Fruit fly (Drosophila melanogaster) whole organism, adult: Measurements from ENCODE around the gene Kebab.
A peak's percentile ranks its signal among the peaks of the same experiment; 100 is the strongest.

Experiments
- CG11617 ChIP-seq: fragments of 200-800 bp; sonication (Bioruptor generic); optimal IDR thresholded peaks from 2 replicates; lab custom pipeline; 2017; ENCODE audit warnings: mild to moderate bottlenecking, missing biosample characterization, missing genetic modification reagents, missing genetic modification characterization
- CG1620 ChIP-seq: fragments of 200-800 bp; sonication (Bioruptor generic); optimal IDR thresholded peaks from 2 replicates; lab custom pipeline; 2016; ENCODE audit warnings: missing biosample characterization, missing genetic modification characterization
- CG33017 ChIP-seq: fragments of 200-800 bp; sonication (Bioruptor generic); optimal IDR thresholded peaks from 2 replicates; lab custom pipeline; 2018; ENCODE audit warnings: missing biosample characterization, mild to moderate bottlenecking, missing genetic modification characterization, moderate library complexity
- CG7101 ChIP-seq: fragments of 200-800 bp; sonication (Bioruptor generic); optimal IDR thresholded peaks from 2 replicates; lab custom pipeline; 2018; ENCODE audit warnings: missing biosample characterization, mild to moderate bottlenecking, missing genetic modification characterization, moderate library complexity
- Clk ChIP-seq: fragments of 200-800 bp; sonication (Bioruptor generic); optimal IDR thresholded peaks from 2 replicates; lab custom pipeline; 2017; ENCODE audit warnings: missing biosample characterization, missing genetic modification characterization
- Hr96 ChIP-seq: fragments of 200-800 bp; sonication (Bioruptor generic); optimal IDR thresholded peaks from 2 replicates; lab custom pipeline; 2016; ENCODE audit warnings: missing biosample characterization, missing genetic modification characterization
- bab1 ChIP-seq: fragments of 200-800 bp; sonication (Bioruptor generic); optimal IDR thresholded peaks from 3 replicates; lab custom pipeline; 2019; ENCODE audit warnings: missing biosample characterization, mild to moderate bottlenecking, missing genetic modification characterization, moderate library complexity
- cnc ChIP-seq, 2 experiments: fragments of >200 bp; optimal IDR thresholded peaks; 2 replicates each; lab custom pipeline; 2017
- kay ChIP-seq: fragments of 200-800 bp; sonication (Bioruptor generic); peaks from one replicate; lab custom pipeline; 2016; ENCODE audit warnings: missing biosample characterization, missing genetic modification characterization, borderline replicate concordance
- ovo ChIP-seq: fragments of 200-800 bp; sonication (Bioruptor generic); optimal IDR thresholded peaks from 2 replicates; lab custom pipeline; 2016; ENCODE audit warnings: missing biosample characterization, missing genetic modification characterization
- tj ChIP-seq: fragments of 200-800 bp; sonication (Bioruptor generic); optimal IDR thresholded peaks from 3 replicates; lab custom pipeline; 2017; ENCODE audit warnings: missing biosample characterization, mild to moderate bottlenecking, missing genetic modification characterization, moderate library complexity
- toe ChIP-seq: fragments of 200-800 bp; sonication (Bioruptor generic); optimal IDR thresholded peaks from 2 replicates; lab custom pipeline; 2016; ENCODE audit warnings: missing biosample characterization, missing genetic modification characterization

DNA sequence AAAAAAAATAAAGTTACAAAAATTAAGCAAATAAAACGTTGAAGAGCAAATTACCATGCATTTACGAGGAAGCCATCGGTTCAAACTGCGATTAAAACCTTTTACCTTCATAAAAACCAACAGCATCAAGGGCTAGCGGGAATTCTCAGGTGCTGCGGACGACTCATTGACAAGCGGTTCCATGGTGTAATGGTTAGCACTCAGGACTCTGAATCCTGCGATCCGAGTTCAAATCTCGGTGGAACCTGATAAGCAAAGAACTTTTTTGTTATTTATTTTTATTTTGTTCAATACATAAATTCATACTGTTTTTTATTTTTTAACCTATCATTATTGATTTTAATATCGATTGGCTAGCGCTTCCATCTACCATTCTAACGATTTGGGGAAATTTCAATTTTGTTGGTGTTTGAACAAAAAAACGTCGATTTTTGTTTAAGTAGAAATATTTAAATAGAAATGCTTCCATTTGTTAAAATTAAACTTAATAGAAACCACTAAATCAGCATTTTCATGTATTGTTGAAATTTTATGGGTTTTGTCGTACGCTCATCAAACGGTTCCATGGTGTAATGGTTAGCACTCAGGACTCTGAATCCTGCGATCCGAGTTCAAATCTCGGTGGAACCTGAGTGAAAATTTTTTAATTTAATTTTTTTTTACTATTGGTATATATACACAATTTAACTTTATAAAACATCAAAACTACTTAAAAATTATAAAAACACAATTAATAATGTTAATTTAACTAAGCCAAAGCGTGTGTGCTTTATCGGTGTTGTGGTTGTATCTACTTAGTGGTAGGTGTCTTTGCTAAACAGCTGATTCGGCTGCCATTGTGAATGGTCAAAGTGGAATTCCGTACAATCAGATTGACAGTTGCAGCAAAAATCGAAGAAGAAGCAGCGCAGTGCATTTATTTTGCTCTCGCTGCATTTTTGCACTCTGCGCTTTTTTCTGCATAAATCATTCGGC, 36.0 kb upstream of the Kebab start, which contains the start of gene CG4238:
- TF ChIP-seq CG11617 (GFP tag; lab: Kevin White, UChicago), result no peak
- TF ChIP-seq Clk (GFP tag; lab: Kevin White, UChicago), result no peak
- TF ChIP-seq bab1 (GFP tag; lab: Kevin White, UChicago), result peak; percentile 83
- no peak for TF ChIP-seq CG7101 (tag; lab: Kevin White, UChicago)
- TF ChIP-seq ovo (GFP tag; lab: Kevin White, UChicago), result peak; percentile 60
- no peak for TF ChIP-seq toe
- TF ChIP-seq CG1620 (GFP tag; lab: Kevin White, UChicago), result no peak
- no peak for TF ChIP-seq CG33017 (tag; lab: Kevin White, UChicago)
- peak; percentile 99 for TF ChIP-seq tj (GFP tag; lab: Kevin White, UChicago)
- no peak for TF ChIP-seq cnc (optimal IDR thresholded peaks at IDR 0.05; lab: Kevin White, UChicago)
- TF ChIP-seq Hr96 (GFP tag; lab: Kevin White, UChicago), result no peak
- TF ChIP-seq kay (GFP tag; lab: Kevin White, UChicago), result peak; percentile 68
